Fruit fly (Drosophila melanogaster) whole organism: ENCODE results near the gene spen.

Experiments
- CG8478 ChIP-seq: fragments of >200 bp; optimal IDR thresholded peaks from 2 replicates; lab custom pipeline; 2018; ENCODE audit warnings: inconsistent platforms
- Dll ChIP-seq: fragments of >200 bp; optimal IDR thresholded peaks from 2 replicates; lab custom pipeline; 2017
- EcR ChIP-seq, 2 experiments: fragments of >200 bp; optimal IDR thresholded peaks; 2 replicates each; lab custom pipeline; 2017; ENCODE audit warnings: missing biosample characterization in 2 of 2, missing genetic modification characterization in 2 of 2, missing genetic modification reagents in 2 of 2
- pan ChIP-seq: fragments of >200 bp; optimal IDR thresholded peaks from 2 replicates; lab custom pipeline; 2017
- psq ChIP-seq: fragments of >200 bp; optimal IDR thresholded peaks from 2 replicates; lab custom pipeline; 2017
- usp ChIP-seq: fragments of >200 bp; optimal IDR thresholded peaks from 2 replicates; lab custom pipeline; 2017; ENCODE audit warnings: missing biosample characterization, missing genetic modification characterization, mixed read lengths

- TF ChIP-seq psq (lab: Kevin White, UChicago), result no peak
- no peak for TF ChIP-seq pan (lab: Kevin White, UChicago)
- no peak for TF ChIP-seq CG8478 (lab: Kevin White, UChicago)
- TF ChIP-seq EcR (GFP tag; optimal IDR thresholded peaks at IDR 0.05; lab: Kevin White, UChicago), result no peak
- no peak for TF ChIP-seq Dll (lab: Kevin White, UChicago)
- TF ChIP-seq usp (GFP tag; lab: Kevin White, UChicago), result no peak
Measured at dm6 chr2L:130691-131090, 28.1 kb upstream of the spen start, which contains the start of gene CG3164.
